Fruit fly (Drosophila melanogaster) whole organism, adult: ENCODE measurements around the gene CG6901.

ENCODE experiments used
- CG11617 ChIP-seq: fragments of 200-800 bp; sonication (Bioruptor generic); optimal IDR thresholded peaks from 2 replicates; lab custom pipeline; 2017; ENCODE audit warnings: mild to moderate bottlenecking, missing biosample characterization, missing genetic modification reagents, missing genetic modification characterization
- Clk ChIP-seq: fragments of 200-800 bp; sonication (Bioruptor generic); optimal IDR thresholded peaks from 2 replicates; lab custom pipeline; 2017; ENCODE audit warnings: missing biosample characterization, missing genetic modification characterization
- cic ChIP-seq: fragments of 200-800 bp; sonication (Bioruptor generic); optimal IDR thresholded peaks from 2 replicates; lab custom pipeline; 2017; ENCODE audit warnings: missing biosample characterization, mild to moderate bottlenecking, missing genetic modification characterization, moderate library complexity
- cnc ChIP-seq, 2 experiments: fragments of >200 bp; optimal IDR thresholded peaks; 2 replicates each; lab custom pipeline; 2017
- ovo ChIP-seq: fragments of 200-800 bp; sonication (Bioruptor generic); optimal IDR thresholded peaks from 2 replicates; lab custom pipeline; 2016; ENCODE audit warnings: missing biosample characterization, missing genetic modification characterization
- tj ChIP-seq: fragments of 200-800 bp; sonication (Bioruptor generic); optimal IDR thresholded peaks from 3 replicates; lab custom pipeline; 2017; ENCODE audit warnings: missing biosample characterization, mild to moderate bottlenecking, missing genetic modification characterization, moderate library complexity

DNA sequence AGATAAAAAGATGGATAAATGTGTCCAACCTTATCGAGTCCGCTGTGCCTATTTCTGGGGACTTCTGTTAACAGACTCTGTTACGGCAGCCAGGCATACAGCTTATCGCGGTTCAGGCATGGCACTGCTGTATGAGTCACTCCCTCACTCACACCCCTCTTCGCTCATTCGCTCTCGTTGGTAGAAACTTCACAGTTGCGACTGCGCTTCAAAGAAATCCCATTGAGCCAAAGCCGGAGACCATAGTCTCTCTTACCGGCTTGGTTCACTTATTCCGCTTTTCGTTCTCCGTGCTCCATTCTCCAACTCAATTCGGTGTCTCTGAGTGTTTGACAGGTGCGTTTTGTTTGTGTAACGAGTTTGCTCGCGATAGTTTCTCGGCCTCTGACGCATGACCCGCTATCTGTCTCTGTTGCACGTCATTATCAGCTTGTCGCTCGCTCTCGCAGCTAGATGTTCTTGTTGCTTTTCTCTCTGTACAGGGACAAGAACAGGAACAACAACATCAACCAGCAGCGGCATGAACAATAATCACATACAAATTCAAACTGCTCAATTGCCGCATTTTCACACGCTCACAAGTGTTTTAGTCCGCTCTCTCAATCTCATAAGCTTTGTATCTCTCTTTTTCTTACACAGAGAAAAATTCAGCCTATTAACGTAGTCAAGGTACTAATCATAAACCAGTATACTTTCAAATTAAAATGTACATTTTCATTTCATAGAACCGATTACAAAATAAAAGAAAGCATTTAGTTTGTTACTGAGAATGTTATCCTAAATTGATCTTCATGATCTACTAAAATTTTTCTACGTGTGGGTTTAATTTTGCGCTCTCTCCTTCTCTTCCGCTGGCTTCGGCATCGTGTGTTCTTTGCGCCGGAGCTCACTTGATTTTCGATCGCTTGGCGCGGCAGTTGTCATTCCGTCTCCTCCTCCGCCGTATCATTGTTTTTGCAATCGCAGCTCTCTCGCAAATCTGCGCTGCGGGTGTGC, 42.9 kb upstream of the CG6901 start:
- no peak for TF ChIP-seq cnc (optimal IDR thresholded peaks at IDR 0.05; lab: Kevin White, UChicago)
- peak; percentile 100 for TF ChIP-seq CG11617 (GFP tag; lab: Kevin White, UChicago)
- TF ChIP-seq Clk (GFP tag; lab: Kevin White, UChicago) = peak; percentile 97
- TF ChIP-seq cic (GFP tag; lab: Kevin White, UChicago) = peak; percentile 96
- TF ChIP-seq tj = peak; percentile 96
- peak; percentile 95 for TF ChIP-seq ovo (GFP tag; lab: Kevin White, UChicago)
